Worm (Caenorhabditis elegans): Measurements from ENCODE around the gene rfip-2.

- TF ChIP-seq nhr-237 (tag; optimal IDR thresholded peaks at IDR 0.05) (no peak), egl-27 (tag; optimal IDR thresholded peaks at IDR 0.05) (no peak), snpc-4 (tag; optimal IDR thresholded peaks at IDR 0.05) (no peak), nhr-25 (tag; optimal IDR thresholded peaks at IDR 0.05) (no peak), unc-62 (GFP tag; optimal IDR thresholded peaks at IDR 0.05) (no peak), ceh-82 (tag; optimal IDR thresholded peaks at IDR 0.05) (no peak), ceh-16 (tag; optimal IDR thresholded peaks at IDR 0.05) (no peak)
Measured at ce11 chrII:683467-683866, 40.1 kb upstream of the rfip-2 start, which contains the start of gene T02H6.6.

Measured in whole organism, L2 larva.